Worm (Caenorhabditis elegans): ENCODE data around the gene lido-10.
A peak's percentile ranks its signal among the peaks of the same experiment; 100 is the strongest.

The lido-10 gene

ce11 chrII:2973940-2974402, 28.3 kb upstream of the lido-10 start (continued):
- no peak for TF ChIP-seq ceh-44 (GFP tag; IDR thresholded peaks at IDR 0.05)
- TF ChIP-seq unc-130 (GFP tag; optimal IDR thresholded peaks at IDR 0.05): no peak
- peak; percentile 76 for TF ChIP-seq mes-2 (tag; optimal IDR thresholded peaks at IDR 0.05; ENCODE audit: poor library complexity, severe bottlenecking)
- peak; percentile 96 for TF ChIP-seq hmg-1.1 (GFP tag; IDR thresholded peaks at IDR 0.05)

- TF ChIP-seq hlh-11 (tag; optimal IDR thresholded peaks at IDR 0.05) (peak; percentile 77), ztf-7 (tag; optimal IDR thresholded peaks at IDR 0.05) (no peak), lin-13 (GFP tag; optimal IDR thresholded peaks at IDR 0.05) (peak; percentile 2), ceh-20 (GFP tag; IDR thresholded peaks at IDR 0.05) (no peak), ceh-28 (tag; optimal IDR thresholded peaks at IDR 0.05) (no peak), spr-1 (tag; optimal IDR thresholded peaks at IDR 0.05) (no peak), nhr-42 (GFP tag; IDR thresholded peaks at IDR 0.05) (no peak), nhr-48 (tag; optimal IDR thresholded peaks at IDR 0.05) (no peak), lin-1 (GFP tag; IDR thresholded peaks at IDR 0.05) (0 out of 2 replicates have a peak, but pooled peaks have one; percentile 38), egl-27 (tag; optimal IDR thresholded peaks at IDR 0.05) (no peak), gei-8 (GFP tag; optimal IDR thresholded peaks at IDR 0.05) (no peak), ZK337.2 (GFP tag; IDR thresholded peaks at IDR 0.05) (no peak), unc-130 (GFP tag; optimal IDR thresholded peaks at IDR 0.05) (no peak), madf-9 (GFP tag; conservative IDR thresholded peaks at IDR 0.05) (no peak), set-16 (GFP tag; IDR thresholded peaks at IDR 0.05) (no peak), nhr-28 (tag; optimal IDR thresholded peaks at IDR 0.05) (peak; percentile 70), ceh-44 (GFP tag; IDR thresholded peaks at IDR 0.05) (no peak), saeg-2 (GFP tag; IDR thresholded peaks at IDR 0.05) (no peak), Y105C5A.15 (GFP tag; IDR thresholded peaks at IDR 0.05) (no peak), daf-16 (GFP tag; optimal IDR thresholded peaks at IDR 0.05) (no peak), daf-16 (tag; optimal IDR thresholded peaks at IDR 0.05) (peak; percentile 84), mxl-3 (GFP tag; optimal IDR thresholded peaks at IDR 0.05) (peak; percentile 2), nhr-41 (GFP tag; IDR thresholded peaks at IDR 0.05) (no peak), daf-8 (GFP tag; IDR thresholded peaks at IDR 0.05) (no peak), mes-2 (tag; optimal IDR thresholded peaks at IDR 0.05; ENCODE audit: poor library complexity, severe bottlenecking) (peak; percentile 26), F49E8.2 (tag; optimal IDR thresholded peaks at IDR 0.05; ENCODE audit: borderline replicate concordance) (no peak), mdl-1 (tag; optimal IDR thresholded peaks at IDR 0.05) (peak in 1 of 2 experiments; percentile 12), ceh-32 (tag; optimal IDR thresholded peaks at IDR 0.05; ENCODE audit: poor library complexity) (no peak), D1046.2 (GFP tag; IDR thresholded peaks at IDR 0.05) (no peak), fkh-10 (GFP tag; optimal IDR thresholded peaks at IDR 0.05) (no peak), ceh-62 (tag; optimal IDR thresholded peaks at IDR 0.05) (no peak), daf-19 (GFP tag; conservative IDR thresholded peaks at IDR 0.05) (no peak), madf-5 (GFP tag; IDR thresholded peaks at IDR 0.05) (no peak), cey-2 (tag; optimal IDR thresholded peaks at IDR 0.05; ENCODE audit: borderline replicate concordance, insufficient read depth) (no peak), nhr-6 (tag; optimal IDR thresholded peaks at IDR 0.05) (no peak), rbr-2 (tag; optimal IDR thresholded peaks at IDR 0.05) (no peak), R02D3.7 (tag; optimal IDR thresholded peaks at IDR 0.05) (no peak), nhr-102 (tag; optimal IDR thresholded peaks at IDR 0.05) (no peak), Y75B8A.6 (GFP tag; IDR thresholded peaks at IDR 0.05) (no peak), spr-3 (GFP tag; optimal IDR thresholded peaks at IDR 0.05) (no peak), tag-97 (GFP tag; IDR thresholded peaks at IDR 0.05) (no peak), nhr-11 (tag; optimal IDR thresholded peaks at IDR 0.05) (no peak), skn-1 (tag; optimal IDR thresholded peaks at IDR 0.05) (no peak), nhr-237 (tag; optimal IDR thresholded peaks at IDR 0.05) (no peak), tra-1 (GFP tag; IDR thresholded peaks at IDR 0.05) (no peak), duxl-1 (tag; optimal IDR thresholded peaks at IDR 0.05; ENCODE audit: poor library complexity) (no peak), mdt-29 (GFP tag; IDR thresholded peaks at IDR 0.05) (no peak)
Measured at ce11 chrII:2975561-2976230, 26.6 kb upstream of the lido-10 start.
